Worm (Caenorhabditis elegans) whole organism, L4/young adult: ENCODE data around the gene ivns-1.
A peak's percentile ranks its signal among the peaks of the same experiment; 100 is the strongest.

ENCODE experiments used
- W03F9.2 ChIP-seq: fragments of 150-350 bp; optimal IDR thresholded peaks from 2 replicates; lab custom pipeline; 2014; ENCODE audit warnings: missing biosample characterization, missing genetic modification characterization
- dao-5 ChIP-seq: sonication (generic microtip); optimal IDR thresholded peaks from 2 replicates; lab custom pipeline; 2016; ENCODE audit warnings: missing genotype, missing genetic modification characterization, moderate library complexity, missing compliant biosample characterization
- him-1 ChIP-seq: sonication (generic microtip); optimal IDR thresholded peaks from 2 replicates; lab custom pipeline; 2016; ENCODE audit warnings: missing genotype, missing genetic modification reagents, missing genetic modification characterization, missing compliant biosample characterization

DNA sequence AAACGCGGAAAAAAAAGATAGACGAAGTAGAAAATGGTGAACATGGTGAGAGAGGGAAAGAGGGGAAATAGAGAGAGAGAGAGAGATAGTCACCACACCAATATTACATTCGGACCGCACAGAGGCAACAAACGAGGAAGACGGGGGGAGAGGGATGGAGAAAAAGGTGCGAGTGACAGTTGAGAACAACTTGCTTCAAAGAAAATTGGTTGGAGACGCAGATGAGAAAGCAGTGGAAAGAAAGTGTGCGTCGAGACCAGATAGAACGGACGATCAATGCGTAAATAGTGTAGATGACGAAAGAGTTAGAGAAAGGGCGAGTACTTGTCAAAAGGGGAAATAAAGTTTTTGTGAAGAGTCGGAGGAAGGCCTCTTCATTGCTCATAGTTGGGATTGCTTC lies 36.2 kb upstream of the ivns-1 start:
- peak; percentile 20 for TF ChIP-seq him-1 (tag; lab: Kevin White, UChicago)
- TF ChIP-seq W03F9.2 (tag; lab: Kevin White, UChicago): peak; percentile 31
- no peak for TF ChIP-seq dao-5 (tag; lab: Kevin White, UChicago)
